Worm (Caenorhabditis elegans) whole organism, L4 larva: ENCODE results near the gene EGAP9.4.

Source experiments
- D1046.2 ChIP-seq: fragments of 200-800 bp; sonication (Bioruptor generic); IDR thresholded peaks from 2 replicates; pipeline ENCODE4 v1.3.6; 2022; ENCODE audit warnings: missing genetic modification characterization, missing compliant biosample characterization
- F26F4.8 ChIP-seq: fragments of 200-800 bp; sonication (Bioruptor generic); conservative IDR thresholded peaks from 2 replicates; pipeline ENCODE4 v1.3.6; 2022; ENCODE audit warnings: missing genetic modification characterization, missing compliant biosample characterization
- F37D6.2 ChIP-seq: sonication (generic microtip); optimal IDR thresholded peaks from 2 replicates; lab custom pipeline; 2016; ENCODE audit warnings: mild to moderate bottlenecking, missing genetic modification characterization, missing compliant biosample characterization
- F49E8.2 ChIP-seq: sonication (generic microtip); optimal IDR thresholded peaks from 2 replicates; lab custom pipeline; 2016; ENCODE audit warnings: missing compliant biosample characterization, mild to moderate bottlenecking, missing genetic modification characterization, borderline replicate concordance
- aha-1 ChIP-seq: fragments of 150-350 bp; peaks from one replicate; lab custom pipeline; 2014; ENCODE audit warnings: missing biosample characterization, missing genetic modification characterization
- aly-2 ChIP-seq: sonication (generic microtip); optimal IDR thresholded peaks from 2 replicates; lab custom pipeline; 2018; ENCODE audit warnings: missing biosample characterization, missing genetic modification characterization
- ama-1 ChIP-seq: fragments of 150-350 bp; optimal IDR thresholded peaks from 2 replicates; lab custom pipeline; 2014; ENCODE audit warnings: inconsistent platforms, mixed read lengths
- arid-1 ChIP-seq: fragments of 200-800 bp; sonication (Bioruptor generic); conservative IDR thresholded peaks from 2 replicates; pipeline ENCODE4 v1.3.6; 2022; ENCODE audit warnings: missing genetic modification reagents, missing genetic modification characterization, missing compliant biosample characterization
- attf-4 ChIP-seq: sonication (generic microtip); optimal IDR thresholded peaks from 3 replicates; lab custom pipeline; 2017; ENCODE audit warnings: missing biosample characterization, missing genetic modification characterization
- ceh-20 ChIP-seq: fragments of 200-800 bp; sonication (Bioruptor generic); IDR thresholded peaks from 2 replicates; pipeline ENCODE4 v1.3.6; 2022; ENCODE audit warnings: missing genetic modification reagents, missing genetic modification characterization, missing compliant biosample characterization
- ceh-44 ChIP-seq: fragments of 200-800 bp; sonication (Bioruptor generic); IDR thresholded peaks from 2 replicates; pipeline ENCODE4 v1.3.6; 2022; ENCODE audit warnings: missing genetic modification reagents, missing genetic modification characterization, missing compliant biosample characterization
- daf-12 ChIP-seq: fragments of 150-350 bp; optimal IDR thresholded peaks from 2 replicates; lab custom pipeline; 2014; ENCODE audit warnings: missing biosample characterization, missing genetic modification reagents, missing genetic modification characterization
- daf-16 ChIP-seq, 3 experiments: sonication (generic microtip); optimal IDR thresholded peaks; 2 replicates each; lab custom pipeline; 2016 to 2017; ENCODE audit warnings: missing genetic modification characterization in 3 of 3, missing genetic modification reagents in 3 of 3, mild to moderate bottlenecking in 2 of 3, missing compliant biosample characterization in 2 of 3, missing biosample characterization in 1 of 3, moderate library complexity in 1 of 3
- daf-19 ChIP-seq: fragments of 200-800 bp; sonication (Bioruptor generic); conservative IDR thresholded peaks from 2 replicates; pipeline ENCODE4 v1.3.6; 2022; ENCODE audit warnings: missing genetic modification characterization, missing compliant biosample characterization
- dmd-6 ChIP-seq: fragments of 200-800 bp; sonication (Bioruptor generic); IDR thresholded peaks from 2 replicates; pipeline ENCODE4 v1.3.6; 2022; ENCODE audit warnings: missing genetic modification reagents, missing genetic modification characterization, missing compliant biosample characterization
- dmd-9 ChIP-seq: fragments of 200-800 bp; sonication (Bioruptor generic); IDR thresholded peaks from 2 replicates; pipeline ENCODE4 v1.3.6; 2022; ENCODE audit warnings: missing genetic modification reagents, missing genetic modification characterization, missing compliant biosample characterization
- dve-1 ChIP-seq: sonication (generic microtip); optimal IDR thresholded peaks from 2 replicates; lab custom pipeline; 2017; ENCODE audit warnings: antibody characterized with exemption, mild to moderate bottlenecking, missing genetic modification characterization, missing compliant biosample characterization; ENCODE audit not compliant: insufficient read depth
- fkh-10 ChIP-seq: fragments of 150-350 bp; optimal IDR thresholded peaks from 2 replicates; lab custom pipeline; 2014; ENCODE audit warnings: missing biosample characterization, missing genetic modification reagents, missing genetic modification characterization
- hif-1 ChIP-seq, 2 experiments: sonication (generic microtip); optimal IDR thresholded peaks; 2 replicates each; lab custom pipeline; 2016 to 2017; ENCODE audit warnings: missing compliant biosample characterization in 2 of 2, missing genetic modification characterization in 2 of 2, missing genetic modification reagents in 2 of 2, missing genotype in 2 of 2, mild to moderate bottlenecking in 1 of 2
- hlh-11 ChIP-seq: fragments of 200-800 bp; sonication (Bioruptor generic); optimal IDR thresholded peaks from 2 replicates; lab custom pipeline; 2018; ENCODE audit warnings: mild to moderate bottlenecking, missing genetic modification characterization, missing compliant biosample characterization
- hlh-30 ChIP-seq: sonication (generic microtip); optimal IDR thresholded peaks from 2 replicates; lab custom pipeline; 2017; ENCODE audit warnings: antibody characterized with exemption, mild to moderate bottlenecking, missing genetic modification characterization, missing compliant biosample characterization; ENCODE audit not compliant: insufficient read depth
- hmg-1.1 ChIP-seq: fragments of 200-800 bp; sonication (Bioruptor generic); IDR thresholded peaks from 2 replicates; pipeline ENCODE4 v1.3.6; 2022; ENCODE audit warnings: missing genetic modification reagents, missing genetic modification characterization, missing compliant biosample characterization
- lin-13 ChIP-seq: fragments of 150-350 bp; optimal IDR thresholded peaks from 2 replicates; lab custom pipeline; 2014; ENCODE audit warnings: missing biosample characterization, missing genetic modification reagents, missing genetic modification characterization
- lin-39 ChIP-seq: fragments of 150-350 bp; optimal IDR thresholded peaks from 2 replicates; lab custom pipeline; 2014; ENCODE audit warnings: missing biosample characterization, missing genetic modification reagents, missing genetic modification characterization
- lir-3 ChIP-seq: sonication (generic microtip); optimal IDR thresholded peaks from 2 replicates; lab custom pipeline; 2016; ENCODE audit warnings: mild to moderate bottlenecking, missing genetic modification characterization, missing compliant biosample characterization
- mdl-1 ChIP-seq, 2 experiments: fragments of 150-350 bp in 1 of 2; sonication (generic microtip) in 1 of 2; optimal IDR thresholded peaks; 2 replicates each; lab custom pipeline; 2014 to 2017; ENCODE audit warnings: missing biosample characterization in 2 of 2, missing genetic modification characterization in 2 of 2
- mes-2 ChIP-seq: sonication (generic microtip); optimal IDR thresholded peaks from 2 replicates; lab custom pipeline; 2016; ENCODE audit warnings: missing genotype, mild to moderate bottlenecking, missing genetic modification characterization, missing compliant biosample characterization; ENCODE audit not compliant: poor library complexity, severe bottlenecking
- mxl-3 ChIP-seq: fragments of 200-800 bp; sonication (Bioruptor generic); optimal IDR thresholded peaks from 2 replicates; lab custom pipeline; 2018; ENCODE audit warnings: mild to moderate bottlenecking, missing genetic modification characterization, missing compliant biosample characterization
- nhr-10 ChIP-seq: fragments of 150-350 bp; optimal IDR thresholded peaks from 2 replicates; lab custom pipeline; 2014; ENCODE audit warnings: missing biosample characterization, missing genetic modification characterization
- nhr-11 ChIP-seq: fragments of 150-350 bp; optimal IDR thresholded peaks from 2 replicates; lab custom pipeline; 2014; ENCODE audit warnings: missing biosample characterization, missing genetic modification characterization
- nhr-25 ChIP-seq: sonication (generic microtip); optimal IDR thresholded peaks from 2 replicates; lab custom pipeline; 2017; ENCODE audit warnings: missing genetic modification characterization, mild to moderate bottlenecking, missing compliant biosample characterization, antibody characterized with exemption, moderate library complexity, borderline replicate concordance; ENCODE audit not compliant: insufficient read depth
- nhr-28 ChIP-seq: fragments of 150-350 bp; optimal IDR thresholded peaks from 2 replicates; lab custom pipeline; 2014; ENCODE audit warnings: missing biosample characterization, missing genetic modification characterization
- nhr-41 ChIP-seq: fragments of 200-800 bp; sonication (Bioruptor generic); IDR thresholded peaks from 2 replicates; pipeline ENCODE4 v1.3.6; 2022; ENCODE audit warnings: missing genetic modification reagents, missing genetic modification characterization, missing compliant biosample characterization
- nhr-77 ChIP-seq: fragments of 150-350 bp; optimal IDR thresholded peaks from 2 replicates; lab custom pipeline; 2014; ENCODE audit warnings: missing biosample characterization, missing genetic modification characterization
- pha-4 ChIP-seq, 2 experiments: fragments of 150-350 bp in 1 of 2; fragments of 200-800 bp in 1 of 2; sonication (Bioruptor generic) in 1 of 2; IDR thresholded peaks in 1 of 2; optimal IDR thresholded peaks in 1 of 2; 2 replicates each; pipeline versions ENCODE4 v1.3.6 to Lab custom; 2014 to 2022; ENCODE audit warnings: missing genetic modification characterization in 2 of 2, missing genetic modification reagents in 2 of 2, missing biosample characterization in 1 of 2, missing compliant biosample characterization in 1 of 2
- php-3 ChIP-seq: fragments of 200-800 bp; sonication (Bioruptor generic); IDR thresholded peaks from 2 replicates; pipeline ENCODE4 v1.3.6; 2022; ENCODE audit warnings: missing genetic modification reagents, missing genetic modification characterization, missing compliant biosample characterization
- pqm-1 ChIP-seq: sonication (generic microtip); optimal IDR thresholded peaks from 2 replicates; lab custom pipeline; 2017; ENCODE audit warnings: missing biosample characterization, missing genetic modification characterization
- rbr-2 ChIP-seq: sonication (generic microtip); optimal IDR thresholded peaks from 2 replicates; lab custom pipeline; 2016; ENCODE audit warnings: missing genotype, missing genetic modification characterization, missing compliant biosample characterization
- set-16 ChIP-seq: fragments of 200-800 bp; sonication (Bioruptor generic); IDR thresholded peaks from 2 replicates; pipeline ENCODE4 v1.3.6; 2022; ENCODE audit warnings: missing genetic modification reagents, missing genetic modification characterization, missing compliant biosample characterization
- spr-1 ChIP-seq: sonication (generic microtip); optimal IDR thresholded peaks from 2 replicates; lab custom pipeline; 2016; ENCODE audit warnings: mild to moderate bottlenecking, missing genetic modification characterization, missing compliant biosample characterization
- tra-1 ChIP-seq: fragments of 200-800 bp; sonication (Bioruptor generic); IDR thresholded peaks from 2 replicates; pipeline ENCODE4 v1.3.6; 2022; ENCODE audit warnings: missing genetic modification reagents, missing genetic modification characterization, missing compliant biosample characterization
- unc-130 ChIP-seq: sonication (generic microtip); optimal IDR thresholded peaks from 2 replicates; lab custom pipeline; 2016; ENCODE audit warnings: missing genetic modification reagents, missing genetic modification characterization, missing compliant biosample characterization
- unc-62 ChIP-seq, 3 experiments: fragments of 150-350 bp in 1 of 3; sonication (generic microtip); optimal IDR thresholded peaks in 2 of 3; peaks in 1 of 3; 1 replicate in 1 of 3; 2 replicates in 2 of 3; lab custom pipeline; 2014 to 2017; ENCODE audit warnings: missing biosample characterization in 3 of 3, missing genetic modification characterization in 3 of 3, missing genetic modification reagents in 3 of 3, missing genotype in 1 of 3
- ztf-11 ChIP-seq: fragments of 150-350 bp; optimal IDR thresholded peaks from 2 replicates; lab custom pipeline; 2014; ENCODE audit warnings: missing biosample characterization, missing genetic modification characterization

EGAP9.4 gene

DNA sequence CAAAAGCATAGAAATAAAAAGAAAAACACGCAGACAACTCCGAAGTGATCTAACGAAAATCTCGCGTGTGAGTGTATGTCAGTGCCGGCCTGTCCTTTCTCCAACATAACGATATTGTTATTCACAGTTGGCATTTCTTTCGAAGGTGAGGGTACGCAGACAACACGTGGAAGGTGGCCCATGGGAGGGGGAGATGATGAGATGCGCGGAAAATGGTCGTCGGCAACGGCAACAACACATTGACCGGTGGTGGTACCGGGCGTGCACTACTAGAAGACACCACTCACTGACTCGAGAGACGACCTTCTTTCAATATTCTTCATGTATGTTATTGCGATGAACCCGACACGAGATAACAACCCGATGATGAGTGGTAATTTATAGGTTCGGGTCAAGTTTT is 31.7 kb upstream of the EGAP9.4 start:
- TF ChIP-seq lir-3 (no peak), unc-62 (GFP tag; optimal IDR thresholded peaks at IDR 0.05 in 1 of 2; lab: Kevin White, UChicago) (peak in 1 of 2 experiments; percentile 78), unc-62 (tag; optimal IDR thresholded peaks at IDR 0.05; lab: Kevin White, UChicago) (no peak), nhr-25 (tag; lab: Kevin White, UChicago) (peak; percentile 33), hlh-30 (tag; lab: Kevin White, UChicago) (peak; percentile 51), mxl-3 (GFP tag; lab: Kevin White, UChicago) (peak; percentile 57)

- TF ChIP-seq dmd-6 (GFP tag; lab: Robert Waterston, UW) (0 out of 2 replicates have a peak, but pooled peaks have one; percentile 18), aha-1 (peak; percentile 71), hlh-11 (tag; lab: Kevin White, UChicago) (peak; percentile 14), pqm-1 (peak; percentile 37), attf-4 (tag; lab: Kevin White, UChicago) (no peak), set-16 (no peak), daf-19 (GFP tag; lab: Robert Waterston, UW) (no peak), nhr-11 (tag; lab: Kevin White, UChicago) (no peak), ceh-20 (GFP tag; lab: Robert Waterston, UW) (no peak), hlh-30 (tag; lab: Kevin White, UChicago) (peak; percentile 11), D1046.2 (GFP tag; lab: Robert Waterston, UW) (no peak), F37D6.2 (tag; lab: Kevin White, UChicago) (no peak), daf-16 (GFP tag; optimal IDR thresholded peaks at IDR 0.05; lab: Kevin White, UChicago) (no peak), daf-16 (tag; optimal IDR thresholded peaks at IDR 0.05; lab: Kevin White, UChicago) (peak; percentile 26), dve-1 (tag; lab: Kevin White, UChicago) (peak; percentile 62), hif-1 (tag; optimal IDR thresholded peaks at IDR 0.05; lab: Kevin White, UChicago) (no peak), mes-2 (no peak), nhr-28 (tag; lab: Kevin White, UChicago) (peak; percentile 45)
Observed at ce11 chrV:6546450-6547171, 30.1 kb upstream of the EGAP9.4 start, which contains the start of gene dre-1. Gene dre-1, minus strand, starts transcription at chrV:6546500.

- TF ChIP-seq nhr-77 (tag; lab: Kevin White, UChicago) (no peak), fkh-10 (GFP tag; lab: Kevin White, UChicago) (no peak), hif-1 (tag; optimal IDR thresholded peaks at IDR 0.05; lab: Kevin White, UChicago) (no peak), aha-1 (peak; percentile 37), F26F4.8 (no peak), nhr-28 (tag; lab: Kevin White, UChicago) (no peak), lin-13 (GFP tag; lab: Kevin White, UChicago) (no peak), unc-130 (GFP tag; lab: Kevin White, UChicago) (no peak), lin-39 (tag; lab: Kevin White, UChicago) (no peak), aly-2 (tag; lab: Kevin White, UChicago) (no peak), dve-1 (tag; lab: Kevin White, UChicago) (peak; percentile 22), pha-4 (GFP tag; IDR thresholded peaks at IDR 0.05; lab: Robert Waterston, UW) (no peak), pha-4 (tag; optimal IDR thresholded peaks at IDR 0.05; lab: Kevin White, UChicago) (no peak), ztf-11 (tag; lab: Kevin White, UChicago) (no peak), spr-1 (tag; lab: Kevin White, UChicago) (no peak), nhr-10 (tag; lab: Kevin White, UChicago) (no peak), tra-1 (GFP tag; lab: Robert Waterston, UW) (no peak), mdl-1 (tag; optimal IDR thresholded peaks at IDR 0.05; lab: Kevin White, UChicago) (peak in 1 of 2 experiments; percentile 8), F49E8.2 (no peak), arid-1 (GFP tag; lab: Robert Waterston, UW) (no peak), unc-62 (GFP tag; optimal IDR thresholded peaks at IDR 0.05 in 1 of 2; lab: Kevin White, UChicago) (peak in 1 of 2 experiments; percentile 95), unc-62 (tag; optimal IDR thresholded peaks at IDR 0.05; lab: Kevin White, UChicago) (no peak), dmd-9 (GFP tag; lab: Robert Waterston, UW) (no peak), ceh-44 (GFP tag; lab: Robert Waterston, UW) (no peak), php-3 (GFP tag; lab: Robert Waterston, UW) (no peak), nhr-41 (GFP tag; lab: Robert Waterston, UW) (no peak), hmg-1.1 (GFP tag; lab: Robert Waterston, UW) (no peak), rbr-2 (tag; lab: Kevin White, UChicago) (no peak), daf-12 (tag; lab: Kevin White, UChicago) (no peak), ama-1 (no peak)
Observed at ce11 chrV:6548309-6548708, 28.4 kb upstream of the EGAP9.4 start.
